Fruit fly (Drosophila melanogaster): ENCODE results near the gene dgt6.

dgt6 gene

DNA sequence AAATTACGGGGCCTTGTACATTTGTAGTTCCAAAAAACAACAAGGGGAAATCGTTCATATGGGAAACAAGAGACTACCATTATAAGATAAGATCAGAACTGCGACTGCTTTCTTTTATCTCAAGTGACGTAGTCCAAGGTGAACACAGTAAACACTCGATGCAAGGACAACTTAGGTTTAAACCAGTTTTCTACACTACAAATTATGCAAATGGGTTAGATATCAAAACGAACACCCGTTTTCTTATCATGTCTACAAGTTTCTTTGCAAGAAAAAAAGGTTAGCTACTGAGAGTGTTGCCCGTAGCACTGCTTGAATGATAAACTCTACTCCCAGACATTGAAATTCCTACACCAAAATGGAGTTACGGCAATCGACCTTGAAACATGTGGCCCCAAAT, 6.6 kb downstream of the dgt6 start:
- peak; percentile 68 for TF ChIP-seq CG3032 (tag; optimal IDR thresholded peaks at IDR 0.05)
- TF ChIP-seq CG6854 (GFP tag; optimal IDR thresholded peaks at IDR 0.05): no peak
- no peak for TF ChIP-seq CG16779 (tag; optimal IDR thresholded peaks at IDR 0.05)
- TF ChIP-seq CG4318 (GFP tag; optimal IDR thresholded peaks at IDR 0.05): no peak
- peak; percentile 63 for TF ChIP-seq fd59A (GFP tag; optimal IDR thresholded peaks at IDR 0.05)
- TF ChIP-seq CG8119 (GFP tag; IDR thresholded peaks at IDR 0.05): peak; percentile 69
- TF ChIP-seq CG8632 (GFP tag; optimal IDR thresholded peaks at IDR 0.05): peak; percentile 82
- peak; percentile 85 for TF ChIP-seq CG7368 (GFP tag; optimal IDR thresholded peaks at IDR 0.05)
- TF ChIP-seq Lpt (GFP tag; optimal IDR thresholded peaks at IDR 0.05): no peak
- peak; percentile 88 for TF ChIP-seq Met (GFP tag; optimal IDR thresholded peaks at IDR 0.05)
- TF ChIP-seq Eip93F (GFP tag; optimal IDR thresholded peaks at IDR 0.05): peak; percentile 26
- TF ChIP-seq Smox (GFP tag; optimal IDR thresholded peaks at IDR 0.05): no peak
- no peak for TF ChIP-seq Hr4 (GFP tag; optimal IDR thresholded peaks at IDR 0.05)
- no peak for TF ChIP-seq CG32006 (GFP tag; optimal IDR thresholded peaks at IDR 0.05)
- TF ChIP-seq fd85E (GFP tag; optimal IDR thresholded peaks at IDR 0.05): peak; percentile 14
- TF ChIP-seq dac (GFP tag; optimal IDR thresholded peaks at IDR 0.05): peak; percentile 36
- TF ChIP-seq Eip75B (GFP tag; optimal IDR thresholded peaks at IDR 0.05): peak; percentile 89
- TF ChIP-seq esn (GFP tag; optimal IDR thresholded peaks at IDR 0.05): peak; percentile 89
- peak; percentile 63 for TF ChIP-seq CG10669 (GFP tag; optimal IDR thresholded peaks at IDR 0.05)
- TF ChIP-seq CG8319 (GFP tag; optimal IDR thresholded peaks at IDR 0.05): peak; percentile 78
- TF ChIP-seq CG1621 (tag; optimal IDR thresholded peaks at IDR 0.05): peak; percentile 48
- peak; percentile 93 for TF ChIP-seq CG31627 (GFP tag; optimal IDR thresholded peaks at IDR 0.05)
- peak; percentile 88 for TF ChIP-seq Ets21C (GFP tag; optimal IDR thresholded peaks at IDR 0.05)
- TF ChIP-seq CG11762 (GFP tag; optimal IDR thresholded peaks at IDR 0.05; ENCODE audit: insufficient read depth): peak; percentile 52
- TF ChIP-seq topi (GFP tag; optimal IDR thresholded peaks at IDR 0.05): peak; percentile 88
- peak; percentile 76 for TF ChIP-seq CG34406 (GFP tag; optimal IDR thresholded peaks at IDR 0.05)
- peak; percentile 58 for TF ChIP-seq CG6808 (GFP tag; optimal IDR thresholded peaks at IDR 0.05)
- peak; percentile 80 for TF ChIP-seq OdsH (GFP tag; optimal IDR thresholded peaks at IDR 0.05)
- peak; percentile 93 for TF ChIP-seq Hr39 (GFP tag; optimal IDR thresholded peaks at IDR 0.05)
- TF ChIP-seq CG6792 (GFP tag; optimal IDR thresholded peaks at IDR 0.05): peak; percentile 90
- peak; percentile 86 for TF ChIP-seq Sox14 (GFP tag; optimal IDR thresholded peaks at IDR 0.05)
- TF ChIP-seq Eip78C (GFP tag): peak; percentile 90
- TF ChIP-seq CG15336 (GFP tag; IDR thresholded peaks at IDR 0.05): peak; percentile 62
- TF ChIP-seq salr (GFP tag; optimal IDR thresholded peaks at IDR 0.05): peak in 1 of 2 experiments; percentile 68
- TF ChIP-seq fkh (GFP tag; optimal IDR thresholded peaks at IDR 0.05): no peak
- TF ChIP-seq lz (GFP tag; optimal IDR thresholded peaks at IDR 0.05): peak; percentile 89
- no peak for TF ChIP-seq pdm3 (GFP tag; optimal IDR thresholded peaks at IDR 0.05)
- peak; percentile 13 for TF ChIP-seq Blimp-1 (GFP tag; optimal IDR thresholded peaks at IDR 0.05)
- TF ChIP-seq CG10631 (GFP tag; optimal IDR thresholded peaks at IDR 0.05): peak; percentile 81
- peak; percentile 80 for TF ChIP-seq eg (GFP tag; IDR thresholded peaks at IDR 0.05)
- peak; percentile 81 for TF ChIP-seq acj6 (GFP tag; optimal IDR thresholded peaks at IDR 0.05)
- TF ChIP-seq CG11902 (GFP tag; optimal IDR thresholded peaks at IDR 0.05): peak; percentile 81
- TF ChIP-seq Hr38 (GFP tag; optimal IDR thresholded peaks at IDR 0.05): no peak
- TF ChIP-seq CG9139 (GFP tag; optimal IDR thresholded peaks at IDR 0.05): no peak
- TF ChIP-seq dsx (GFP tag; optimal IDR thresholded peaks at IDR 0.05; ENCODE audit: poor library complexity, severe bottlenecking): peak; percentile 67
- TF ChIP-seq CG11294 (GFP tag; IDR thresholded peaks at IDR 0.05): peak; percentile 46; the same call in 1 of the 2 replicates
- TF ChIP-seq vri (GFP tag; optimal IDR thresholded peaks at IDR 0.05): peak; percentile 82
- TF ChIP-seq achi (GFP tag; optimal IDR thresholded peaks at IDR 0.05): peak; percentile 73
- peak; percentile 42 for TF ChIP-seq net (GFP tag; optimal IDR thresholded peaks at IDR 0.05)
- no peak for TF ChIP-seq CG6276 (GFP tag; optimal IDR thresholded peaks at IDR 0.05)
- TF ChIP-seq spab (GFP tag; optimal IDR thresholded peaks at IDR 0.05): no peak
- peak; percentile 81 for TF ChIP-seq Sox15 (GFP tag; optimal IDR thresholded peaks at IDR 0.05)

All from whole organism, prepupa.